Worm (Caenorhabditis elegans) whole organism, L2 larva: ENCODE data around the gene T24E12.1.

ENCODE experiments used
- C34F6.9 ChIP-seq: fragments of 150-350 bp; optimal IDR thresholded peaks from 2 replicates; lab custom pipeline; 2014; ENCODE audit warnings: missing biosample characterization, missing genetic modification characterization
- ZK546.5 ChIP-seq: sonication (generic microtip); optimal IDR thresholded peaks from 2 replicates; lab custom pipeline; 2017; ENCODE audit warnings: missing biosample characterization, missing genetic modification characterization
- aly-2 ChIP-seq: fragments of 150-350 bp; optimal IDR thresholded peaks from 2 replicates; lab custom pipeline; 2014; ENCODE audit warnings: missing biosample characterization, missing genetic modification characterization
- ama-1 ChIP-seq: fragments of 150-350 bp; optimal IDR thresholded peaks from 2 replicates; lab custom pipeline; 2018; ENCODE audit warnings: inconsistent platforms
- blmp-1 ChIP-seq: sonication (generic microtip); optimal IDR thresholded peaks from 2 replicates; lab custom pipeline; 2017; ENCODE audit warnings: missing genetic modification characterization, mild to moderate bottlenecking, missing compliant biosample characterization, antibody characterized with exemption, moderate library complexity; ENCODE audit not compliant: insufficient read depth
- ceh-16 ChIP-seq: fragments of 150-350 bp; optimal IDR thresholded peaks from 2 replicates; lab custom pipeline; 2014; ENCODE audit warnings: missing biosample characterization, missing genetic modification characterization
- ceh-82 ChIP-seq: fragments of 150-350 bp; optimal IDR thresholded peaks from 2 replicates; lab custom pipeline; 2014; ENCODE audit warnings: missing biosample characterization, missing genetic modification characterization
- dmd-4 ChIP-seq: sonication (generic microtip); optimal IDR thresholded peaks from 2 replicates; lab custom pipeline; 2017; ENCODE audit warnings: missing biosample characterization, missing genetic modification characterization
- egl-27 ChIP-seq: sonication (generic microtip); optimal IDR thresholded peaks from 3 replicates; lab custom pipeline; 2017; ENCODE audit warnings: missing biosample characterization, missing genetic modification reagents, missing genetic modification characterization
- elt-3 ChIP-seq: sonication (generic microtip); optimal IDR thresholded peaks from 2 replicates; lab custom pipeline; 2017; ENCODE audit warnings: missing biosample characterization, missing genetic modification characterization
- fos-1 ChIP-seq: fragments of 150-350 bp; optimal IDR thresholded peaks from 2 replicates; lab custom pipeline; 2014; ENCODE audit warnings: missing biosample characterization, missing genetic modification characterization
- lin-11 ChIP-seq: fragments of 150-350 bp; sonication (generic microtip); optimal IDR thresholded peaks from 2 replicates; lab custom pipeline; 2014; ENCODE audit warnings: missing biosample characterization, missing genetic modification characterization, inconsistent platforms, mixed read lengths
- lin-13 ChIP-seq: fragments of 150-350 bp; optimal IDR thresholded peaks from 2 replicates; lab custom pipeline; 2014; ENCODE audit warnings: missing biosample characterization, missing genetic modification reagents, missing genetic modification characterization
- lin-39 ChIP-seq: fragments of 150-350 bp; optimal IDR thresholded peaks from 2 replicates; lab custom pipeline; 2014; ENCODE audit warnings: missing biosample characterization, missing genetic modification reagents, missing genetic modification characterization
- lsy-2 ChIP-seq, 2 experiments: fragments of 150-350 bp in 1 of 2; sonication (generic microtip) in 1 of 2; optimal IDR thresholded peaks; 2 replicates each; lab custom pipeline; 2014 to 2017; ENCODE audit warnings: missing biosample characterization in 2 of 2, missing genetic modification characterization in 2 of 2
- mab-5 ChIP-seq: fragments of 150-350 bp; optimal IDR thresholded peaks from 2 replicates; lab custom pipeline; 2014; ENCODE audit warnings: missing biosample characterization, missing genetic modification characterization
- mbf-1 ChIP-seq: sonication (generic microtip); optimal IDR thresholded peaks from 2 replicates; lab custom pipeline; 2017; ENCODE audit warnings: missing biosample characterization, missing genetic modification characterization
- mdl-1 ChIP-seq, 2 experiments: fragments of 150-350 bp in 1 of 2; sonication (generic microtip) in 1 of 2; optimal IDR thresholded peaks; 2 replicates each; lab custom pipeline; 2017; ENCODE audit warnings: missing biosample characterization in 2 of 2, missing genetic modification characterization in 2 of 2
- nhr-12 ChIP-seq: fragments of 150-350 bp; optimal IDR thresholded peaks from 2 replicates; lab custom pipeline; 2014; ENCODE audit warnings: missing biosample characterization, missing genetic modification characterization
- nhr-129 ChIP-seq: fragments of 150-350 bp; optimal IDR thresholded peaks from 2 replicates; lab custom pipeline; 2014; ENCODE audit warnings: missing biosample characterization, missing genetic modification characterization
- nhr-21 ChIP-seq: fragments of 150-350 bp; optimal IDR thresholded peaks from 2 replicates; lab custom pipeline; 2014; ENCODE audit warnings: missing biosample characterization, missing genetic modification characterization
- nhr-23 ChIP-seq: fragments of 150-350 bp; optimal IDR thresholded peaks from 2 replicates; lab custom pipeline; 2014; ENCODE audit warnings: missing biosample characterization, missing genetic modification reagents, missing genetic modification characterization
- nhr-237 ChIP-seq: fragments of 150-350 bp; optimal IDR thresholded peaks from 2 replicates; lab custom pipeline; 2014; ENCODE audit warnings: missing biosample characterization, missing genetic modification characterization
- nhr-25 ChIP-seq: fragments of 150-350 bp; sonication (generic microtip); optimal IDR thresholded peaks from 3 replicates; lab custom pipeline; 2014; ENCODE audit warnings: missing biosample characterization, missing genetic modification characterization
- nhr-77 ChIP-seq: fragments of 150-350 bp; optimal IDR thresholded peaks from 2 replicates; lab custom pipeline; 2014; ENCODE audit warnings: missing biosample characterization, missing genetic modification characterization
- peb-1 ChIP-seq: fragments of 150-350 bp; optimal IDR thresholded peaks from 2 replicates; lab custom pipeline; 2014; ENCODE audit warnings: missing biosample characterization, missing genetic modification characterization
- skn-1 ChIP-seq: sonication (generic microtip); optimal IDR thresholded peaks from 2 replicates; lab custom pipeline; 2017; ENCODE audit warnings: missing biosample characterization, missing genetic modification characterization
- sma-3 ChIP-seq: sonication (generic microtip); optimal IDR thresholded peaks from 2 replicates; lab custom pipeline; 2016; ENCODE audit warnings: missing genetic modification reagents, missing genetic modification characterization, missing compliant biosample characterization
- sma-9 ChIP-seq, 2 experiments: fragments of 150-350 bp in 1 of 2; sonication (generic microtip) in 1 of 2; optimal IDR thresholded peaks; 2 replicates each; lab custom pipeline; 2014 to 2016; ENCODE audit warnings: missing genetic modification characterization in 2 of 2, mild to moderate bottlenecking in 1 of 2, missing biosample characterization in 1 of 2, missing compliant biosample characterization in 1 of 2, missing genetic modification reagents in 1 of 2, moderate library complexity in 1 of 2
- unc-39 ChIP-seq: fragments of 150-350 bp; optimal IDR thresholded peaks from 2 replicates; lab custom pipeline; 2014; ENCODE audit warnings: missing biosample characterization, missing genetic modification characterization
- unc-55 ChIP-seq: fragments of 150-350 bp; sonication (generic microtip); optimal IDR thresholded peaks from 3 replicates; lab custom pipeline; 2014; ENCODE audit warnings: missing biosample characterization, missing genetic modification reagents, missing genetic modification characterization
- unc-62 ChIP-seq: fragments of 150-350 bp; optimal IDR thresholded peaks from 2 replicates; lab custom pipeline; 2014; ENCODE audit warnings: missing biosample characterization, missing genetic modification reagents, missing genetic modification characterization
- zag-1 ChIP-seq: fragments of 150-350 bp; optimal IDR thresholded peaks from 2 replicates; lab custom pipeline; 2014; ENCODE audit warnings: missing biosample characterization, missing genetic modification characterization
- ztf-11 ChIP-seq: sonication (generic microtip); optimal IDR thresholded peaks from 2 replicates; lab custom pipeline; 2017; ENCODE audit warnings: missing biosample characterization, missing genetic modification characterization
- ztf-4 ChIP-seq: fragments of 150-350 bp; optimal IDR thresholded peaks from 2 replicates; lab custom pipeline; 2014; ENCODE audit warnings: missing biosample characterization, missing genetic modification characterization

The T24E12.1 gene

ce11 chrII:3743684-3744200, 41.6 kb upstream of the T24E12.1 start, which contains the start of gene nta-1:
nta-1 (minus strand) TSS chrII:3743814.
- TF ChIP-seq sma-9 (GFP tag; optimal IDR thresholded peaks at IDR 0.05; lab: Kevin White, UChicago) = peak; percentile 62
- no peak for TF ChIP-seq sma-9 (tag; optimal IDR thresholded peaks at IDR 0.05; lab: Kevin White, UChicago)
- no peak for TF ChIP-seq unc-55 (GFP tag; lab: Kevin White, UChicago)
- TF ChIP-seq, all 48 proteins: peak for 1

- no peak for TF ChIP-seq blmp-1 (tag; lab: Kevin White, UChicago)
- no peak for TF ChIP-seq mdl-1 (tag; optimal IDR thresholded peaks at IDR 0.05; lab: Kevin White, UChicago)
- no peak for TF ChIP-seq nhr-77 (tag; lab: Kevin White, UChicago)
- TF ChIP-seq lin-11 (tag; lab: Kevin White, UChicago) = no peak
- no peak for TF ChIP-seq ceh-82
- TF ChIP-seq aly-2 (tag; lab: Kevin White, UChicago) = no peak
- no peak for TF ChIP-seq C34F6.9 (tag; lab: Kevin White, UChicago)
- TF ChIP-seq nhr-23 = no peak
- TF ChIP-seq mbf-1 (tag; lab: Kevin White, UChicago) = no peak
- no peak for TF ChIP-seq nhr-12 (tag; lab: Kevin White, UChicago)
- TF ChIP-seq fos-1 (tag; lab: Kevin White, UChicago) = no peak
- no peak for TF ChIP-seq lsy-2 (tag; optimal IDR thresholded peaks at IDR 0.05; lab: Kevin White, UChicago)
- TF ChIP-seq lin-13 (GFP tag; lab: Kevin White, UChicago) = no peak
- TF ChIP-seq nhr-129 = no peak
Observed at ce11 chrII:3747405-3747804, 38.0 kb upstream of the T24E12.1 start, which contains the start of gene fbxb-92. fbxb-92 (minus strand) TSS chrII:3747505.

ce11 chrII:3748719-3749118, 36.6 kb upstream of the T24E12.1 start, which contains the start of gene fbxb-90:
fbxb-90 (minus strand) TSS chrII:3748819.
- TF ChIP-seq C34F6.9 (tag; lab: Kevin White, UChicago) = no peak

ce11 chrII:3750685-3751084, 34.7 kb upstream of the T24E12.1 start, which contains the start of gene fbxb-91:
fbxb-91 (minus strand) TSS chrII:3750785.
- TF ChIP-seq nhr-12 (tag; lab: Kevin White, UChicago) = no peak
- no peak for TF ChIP-seq ceh-82
- no peak for TF ChIP-seq lsy-2 (tag; optimal IDR thresholded peaks at IDR 0.05; lab: Kevin White, UChicago)
- no peak for TF ChIP-seq sma-3 (GFP tag; lab: Kevin White, UChicago)
- TF ChIP-seq egl-27 (tag; lab: Kevin White, UChicago) = no peak
- TF ChIP-seq ztf-4 = no peak
- no peak for TF ChIP-seq ceh-16
- TF ChIP-seq unc-39 (tag; lab: Kevin White, UChicago) = no peak
- TF ChIP-seq nhr-23 = no peak
- no peak for TF ChIP-seq nhr-77 (tag; lab: Kevin White, UChicago)
- no peak for TF ChIP-seq mab-5
- no peak for TF ChIP-seq zag-1 (tag; lab: Kevin White, UChicago)
- TF ChIP-seq dmd-4 (tag; lab: Kevin White, UChicago) = no peak
- no peak for TF ChIP-seq nhr-129
- TF ChIP-seq, all 48 proteins: peak for 0

- TF ChIP-seq zag-1 (tag; lab: Kevin White, UChicago) = no peak
- TF ChIP-seq nhr-21 = no peak
Observed at ce11 chrII:3752184-3752583, 33.2 kb upstream of the T24E12.1 start, which contains the start of gene sdz-11. sdz-11 (minus strand) TSS chrII:3752284.

- TF ChIP-seq peb-1 (tag; lab: Kevin White, UChicago) (no peak), nhr-25 (tag; lab: Kevin White, UChicago) (no peak), elt-3 (no peak), mdl-1 (tag; optimal IDR thresholded peaks at IDR 0.05; lab: Kevin White, UChicago) (no peak), mab-5 (no peak), skn-1 (tag; lab: Kevin White, UChicago) (no peak), ama-1 (lab: Kevin White, UChicago) (no peak), lin-39 (tag; lab: Kevin White, UChicago) (no peak), sma-3 (GFP tag; lab: Kevin White, UChicago) (no peak), ztf-11 (tag; lab: Kevin White, UChicago) (no peak), nhr-237 (tag; lab: Kevin White, UChicago) (no peak), nhr-12 (tag; lab: Kevin White, UChicago) (no peak), ZK546.5 (no peak), unc-62 (no peak)
Observed at ce11 chrII:3753598-3753997, 31.8 kb upstream of the T24E12.1 start, which contains the start of gene rcd-1. rcd-1 (plus strand) TSS chrII:3753898.
